Worm (Caenorhabditis elegans): Measurements from ENCODE around the gene fbxa-15.

ce11 chrIII:1323555-1323954 lies 2.1 kb upstream of the fbxa-15 start:
- TF ChIP-seq hlh-8 (tag; optimal IDR thresholded peaks at IDR 0.05) (no peak), ama-1 (optimal IDR thresholded peaks at IDR 0.05) (no peak)
